Worm (Caenorhabditis elegans) whole organism, L4 larva: ENCODE data around the gene pks-1.

ENCODE experiments used
- ces-1 ChIP-seq: fragments of 150-350 bp; sonication (generic microtip); optimal IDR thresholded peaks from 4 replicates; lab custom pipeline; 2014; ENCODE audit warnings: missing biosample characterization, missing genetic modification reagents, missing genetic modification characterization
- daf-16 ChIP-seq, 3 experiments: sonication (generic microtip); optimal IDR thresholded peaks; 2 replicates each; lab custom pipeline; 2016 to 2017; ENCODE audit warnings: missing genetic modification characterization in 3 of 3, missing genetic modification reagents in 3 of 3, mild to moderate bottlenecking in 2 of 3, missing compliant biosample characterization in 2 of 3, missing biosample characterization in 1 of 3, moderate library complexity in 1 of 3
- egl-27 ChIP-seq: sonication (generic microtip); optimal IDR thresholded peaks from 3 replicates; lab custom pipeline; 2017; ENCODE audit warnings: missing biosample characterization, missing genetic modification reagents, missing genetic modification characterization
- lin-15B ChIP-seq: fragments of 150-350 bp; sonication (generic microtip); optimal IDR thresholded peaks from 3 replicates; lab custom pipeline; 2014; ENCODE audit warnings: missing biosample characterization, missing genetic modification characterization
- lir-3 ChIP-seq: sonication (generic microtip); optimal IDR thresholded peaks from 2 replicates; lab custom pipeline; 2016; ENCODE audit warnings: mild to moderate bottlenecking, missing genetic modification characterization, missing compliant biosample characterization
- nhr-237 ChIP-seq: sonication (generic microtip); optimal IDR thresholded peaks from 2 replicates; lab custom pipeline; 2017; ENCODE audit warnings: missing biosample characterization, missing genetic modification characterization
- pha-4 ChIP-seq, 2 experiments: fragments of 150-350 bp in 1 of 2; fragments of 200-800 bp in 1 of 2; sonication (Bioruptor generic) in 1 of 2; IDR thresholded peaks in 1 of 2; optimal IDR thresholded peaks in 1 of 2; 2 replicates each; pipeline versions ENCODE4 v1.3.6 to Lab custom; 2014 to 2022; ENCODE audit warnings: missing genetic modification characterization in 2 of 2, missing genetic modification reagents in 2 of 2, missing biosample characterization in 1 of 2, missing compliant biosample characterization in 1 of 2
- unc-62 ChIP-seq, 3 experiments: fragments of 150-350 bp in 1 of 3; sonication (generic microtip); optimal IDR thresholded peaks in 2 of 3; peaks in 1 of 3; 1 replicate in 1 of 3; 2 replicates in 2 of 3; lab custom pipeline; 2014 to 2017; ENCODE audit warnings: missing biosample characterization in 3 of 3, missing genetic modification characterization in 3 of 3, missing genetic modification reagents in 3 of 3, missing genotype in 1 of 3

DNA sequence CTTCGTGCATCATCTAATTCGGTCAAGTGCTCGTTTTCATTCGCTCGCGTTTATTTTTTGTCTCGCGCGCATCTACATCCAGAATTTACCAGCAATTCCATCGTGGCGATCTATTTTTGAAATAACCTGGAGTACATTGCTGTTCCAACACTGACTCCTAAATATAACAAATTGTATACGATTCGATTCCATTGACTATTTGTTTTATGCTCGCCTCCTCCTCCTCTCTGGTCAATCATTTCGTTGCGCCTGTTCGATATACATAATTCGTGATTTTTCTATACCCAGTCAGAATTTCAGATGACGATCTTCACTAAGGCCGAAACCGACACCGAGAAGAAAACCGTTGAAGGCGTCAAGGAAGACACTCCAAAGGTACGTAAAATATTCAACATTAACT, 31.3 kb downstream of the pks-1 start, which contains the start of gene itm-2:
- TF ChIP-seq egl-27 (tag; lab: Kevin White, UChicago) (no peak), ces-1 (GFP tag; lab: Kevin White, UChicago) (no peak), nhr-237 (tag; lab: Kevin White, UChicago) (no peak), lir-3 (tag; lab: Kevin White, UChicago) (no peak), unc-62 (GFP tag; optimal IDR thresholded peaks at IDR 0.05 in 1 of 2; lab: Kevin White, UChicago) (no peak), unc-62 (tag; optimal IDR thresholded peaks at IDR 0.05; lab: Kevin White, UChicago) (no peak), pha-4 (GFP tag; IDR thresholded peaks at IDR 0.05; lab: Robert Waterston, UW) (no peak), pha-4 (tag; optimal IDR thresholded peaks at IDR 0.05; lab: Kevin White, UChicago) (no peak), lin-15B (tag; lab: Kevin White, UChicago) (no peak), daf-16 (GFP tag; optimal IDR thresholded peaks at IDR 0.05; lab: Kevin White, UChicago) (no peak), daf-16 (tag; optimal IDR thresholded peaks at IDR 0.05; lab: Kevin White, UChicago) (no peak)
